Fruit fly (Drosophila melanogaster): ENCODE data around the gene CG31140.

CG31140 gene

DNA sequence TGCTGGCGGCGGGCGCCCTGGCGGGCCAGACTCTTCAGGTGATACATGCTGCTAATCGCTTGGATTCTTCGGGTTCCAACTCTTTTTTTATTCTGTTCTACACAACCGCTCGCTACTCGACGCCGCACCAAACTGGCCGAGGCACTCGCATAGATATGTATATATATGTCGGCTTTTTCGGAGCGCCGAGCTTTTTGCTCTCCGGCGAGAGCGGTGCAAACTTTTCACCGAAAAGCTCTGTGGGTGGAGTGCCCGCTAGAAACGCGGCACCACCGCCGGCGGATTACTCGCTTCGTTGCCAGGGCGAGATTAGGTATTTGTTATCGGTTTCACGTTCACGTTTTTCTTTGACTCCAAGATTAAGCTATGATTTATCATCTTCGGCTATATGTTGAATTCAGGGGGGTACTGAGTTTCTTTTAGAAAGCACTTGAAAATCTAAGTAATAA lies 20.0 kb upstream of the CG31140 start, which contains the start of gene Gdh (continued):
- TF ChIP-seq CG15336 (GFP tag; IDR thresholded peaks at IDR 0.05) (peak; percentile 48; the same call in 1 of the 2 replicates), CG11902 (GFP tag; optimal IDR thresholded peaks at IDR 0.05) (no peak), spab (GFP tag; optimal IDR thresholded peaks at IDR 0.05) (no peak), Sox14 (GFP tag; optimal IDR thresholded peaks at IDR 0.05) (no peak), CG6854 (GFP tag; optimal IDR thresholded peaks at IDR 0.05) (peak; percentile 65), CG16779 (tag; optimal IDR thresholded peaks at IDR 0.05) (peak; percentile 40)

DNA sequence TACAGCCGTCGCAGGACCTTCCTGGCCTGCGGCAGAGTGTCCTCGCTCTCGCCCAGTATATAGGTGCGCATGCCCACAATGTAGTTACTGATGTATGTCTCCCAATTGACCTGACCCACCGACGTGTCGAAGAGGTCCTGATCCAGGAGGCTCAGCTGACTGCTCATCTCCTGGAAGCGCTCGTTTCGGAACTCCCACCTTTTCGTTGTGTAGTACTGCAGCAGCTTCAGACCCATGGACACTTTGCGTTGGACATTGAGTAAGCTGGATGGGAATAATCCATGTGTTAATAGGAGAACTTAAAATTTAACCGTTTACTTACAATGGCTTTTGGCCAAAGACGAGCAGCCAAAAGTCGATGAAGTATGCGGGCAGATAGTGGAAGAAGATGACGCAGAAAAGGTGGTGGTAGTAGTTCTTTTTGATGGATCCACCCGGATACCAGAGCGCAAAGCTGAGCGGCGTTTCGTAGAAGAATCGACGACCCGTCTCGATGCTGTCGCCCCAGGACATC lies 19.1 kb upstream of the CG31140 start:
- TF ChIP-seq Sox102F (GFP tag; optimal IDR thresholded peaks at IDR 0.05) (no peak), Sox14 (GFP tag; optimal IDR thresholded peaks at IDR 0.05) (no peak), Ets21C (GFP tag; optimal IDR thresholded peaks at IDR 0.05) (no peak), cyc (GFP tag; optimal IDR thresholded peaks at IDR 0.05) (no peak), CG6854 (GFP tag; optimal IDR thresholded peaks at IDR 0.05) (no peak), CG32006 (GFP tag; optimal IDR thresholded peaks at IDR 0.05) (no peak)

DNA sequence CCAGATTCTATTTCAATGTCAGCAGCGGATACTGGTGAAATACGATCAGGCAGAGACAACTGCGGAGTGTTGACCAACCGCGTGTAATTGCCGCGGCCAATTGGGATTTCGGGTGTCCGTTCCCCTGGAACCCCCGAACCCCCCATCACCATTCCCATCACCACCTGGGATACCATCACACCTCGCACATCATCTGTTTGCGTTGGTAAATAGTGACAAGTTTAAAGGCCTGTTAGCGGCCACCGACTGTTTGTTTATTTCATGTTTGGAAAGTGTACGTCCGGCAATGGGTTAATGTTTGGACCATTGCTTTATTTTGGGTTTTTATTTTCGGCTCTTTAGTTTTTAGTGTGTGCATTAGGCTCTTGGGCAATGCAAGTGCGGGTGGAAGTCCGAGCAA lies 16.0 kb upstream of the CG31140 start:
- TF ChIP-seq fkh (GFP tag; optimal IDR thresholded peaks at IDR 0.05) (peak; percentile 88), acj6 (GFP tag; optimal IDR thresholded peaks at IDR 0.05) (no peak)

DNA sequence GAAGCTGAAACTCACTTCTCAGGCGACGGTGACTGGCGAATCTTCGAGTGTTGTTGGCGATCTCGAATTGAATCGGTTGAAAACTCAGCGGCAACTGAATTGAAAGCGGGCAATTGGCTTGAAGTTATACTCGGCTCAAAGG lies 14.8 kb upstream of the CG31140 start, which contains the start of gene CG12268:
Gene CG12268 (minus strand): TSS at position 101 of the 142 bp plus-strand sequence.
- TF ChIP-seq Sox102F (GFP tag; optimal IDR thresholded peaks at IDR 0.05) (no peak), CG6854 (GFP tag; optimal IDR thresholded peaks at IDR 0.05) (no peak), cyc (GFP tag; optimal IDR thresholded peaks at IDR 0.05) (no peak), Blimp-1 (GFP tag; optimal IDR thresholded peaks at IDR 0.05) (no peak), CG11294 (GFP tag; IDR thresholded peaks at IDR 0.05) (no peak), eg (GFP tag; IDR thresholded peaks at IDR 0.05) (no peak), Eip93F (GFP tag; optimal IDR thresholded peaks at IDR 0.05) (no peak), CG10631 (GFP tag; optimal IDR thresholded peaks at IDR 0.05) (no peak), Ets96B (tag; optimal IDR thresholded peaks at IDR 0.05) (no peak), Sox15 (GFP tag; optimal IDR thresholded peaks at IDR 0.05) (no peak), fd59A (GFP tag; optimal IDR thresholded peaks at IDR 0.05) (no peak), topi (GFP tag; optimal IDR thresholded peaks at IDR 0.05) (no peak), CG6163 (GFP tag; IDR thresholded peaks at IDR 0.05) (no peak)

DNA sequence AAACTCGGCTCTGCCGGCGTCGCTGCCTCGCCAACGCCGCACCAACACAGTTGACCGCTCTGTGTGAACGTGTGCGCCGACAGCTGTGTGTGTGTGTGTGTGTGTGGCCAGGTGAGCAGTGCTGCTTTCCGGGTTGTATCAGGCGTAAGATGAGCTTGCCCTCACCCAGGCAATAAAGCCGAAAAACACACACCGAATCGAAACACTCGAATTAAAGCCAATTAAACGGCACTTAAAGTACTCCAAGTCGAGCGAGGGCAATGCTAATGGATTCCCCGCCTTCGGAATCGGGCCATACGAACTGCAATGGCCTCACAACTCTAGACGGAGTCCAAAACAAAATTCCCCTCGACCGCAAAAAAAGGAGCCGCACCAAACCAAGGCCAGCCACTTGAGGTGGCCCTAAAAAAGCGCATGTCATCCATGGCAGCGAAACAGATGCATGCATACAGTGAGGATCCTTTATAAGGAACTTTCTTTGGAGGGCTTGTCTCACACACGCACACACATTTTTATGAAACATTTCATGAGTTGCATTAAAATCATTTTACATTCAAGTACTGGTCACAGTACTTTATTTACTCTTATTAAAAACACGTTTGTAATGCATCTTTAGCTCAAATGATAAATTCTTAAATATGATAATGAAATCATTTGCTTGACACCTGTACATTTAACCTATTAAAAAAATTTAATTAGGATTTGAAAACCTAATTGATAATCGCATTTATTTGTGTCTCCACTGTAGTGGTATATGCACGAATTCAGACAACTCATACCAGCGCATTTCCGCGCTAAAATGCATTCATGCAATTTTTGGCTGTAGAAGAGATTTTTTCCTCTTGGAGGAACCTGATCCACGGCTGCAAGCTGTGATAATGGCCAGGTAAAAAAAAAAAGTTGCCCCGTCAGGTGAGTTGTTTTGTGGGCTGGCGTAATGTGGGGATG lies 14.2 kb upstream of the CG31140 start:
- peak; percentile 97 for TF ChIP-seq esn (GFP tag; optimal IDR thresholded peaks at IDR 0.05)
- TF ChIP-seq CG11294 (GFP tag; IDR thresholded peaks at IDR 0.05), result peak; percentile 48
- TF ChIP-seq CG6854 (GFP tag; optimal IDR thresholded peaks at IDR 0.05), result peak; percentile 81
- peak; percentile 93 for TF ChIP-seq Sox102F (GFP tag; optimal IDR thresholded peaks at IDR 0.05)
- TF ChIP-seq Sox15 (GFP tag; optimal IDR thresholded peaks at IDR 0.05), result peak; percentile 94
- peak; percentile 98 for TF ChIP-seq Ets96B (tag; optimal IDR thresholded peaks at IDR 0.05)
- TF ChIP-seq CG1621 (tag; optimal IDR thresholded peaks at IDR 0.05), result peak; percentile 73
- TF ChIP-seq Blimp-1 (GFP tag; optimal IDR thresholded peaks at IDR 0.05), result peak; percentile 67
- TF ChIP-seq CG16779 (tag; optimal IDR thresholded peaks at IDR 0.05), result peak; percentile 91
- peak; percentile 93 for TF ChIP-seq CG11762 (GFP tag; optimal IDR thresholded peaks at IDR 0.05; ENCODE audit: insufficient read depth)
- peak; percentile 73 for TF ChIP-seq Eip93F (GFP tag; optimal IDR thresholded peaks at IDR 0.05)
- peak; percentile 93 to 98 for TF ChIP-seq ss (GFP tag; optimal IDR thresholded peaks at IDR 0.05)
- TF ChIP-seq CG34406 (GFP tag; optimal IDR thresholded peaks at IDR 0.05), result peak; percentile 95
- peak; percentile 92 for TF ChIP-seq cyc (GFP tag; optimal IDR thresholded peaks at IDR 0.05)
- peak; percentile 95 for TF ChIP-seq lz (GFP tag; optimal IDR thresholded peaks at IDR 0.05)
- peak; percentile 98 for TF ChIP-seq CG3032 (tag; optimal IDR thresholded peaks at IDR 0.05)
- no peak for TF ChIP-seq fkh (GFP tag; optimal IDR thresholded peaks at IDR 0.05)
- TF ChIP-seq vri (GFP tag; optimal IDR thresholded peaks at IDR 0.05), result peak; percentile 88
- peak; percentile 89 for TF ChIP-seq CG32006 (GFP tag; optimal IDR thresholded peaks at IDR 0.05)
- TF ChIP-seq CG4318 (GFP tag; optimal IDR thresholded peaks at IDR 0.05), result peak; percentile 78
- peak; percentile 96 for TF ChIP-seq CG10669 (GFP tag; optimal IDR thresholded peaks at IDR 0.05)
- TF ChIP-seq Lpt (GFP tag; optimal IDR thresholded peaks at IDR 0.05), result peak; percentile 83
- TF ChIP-seq Met (GFP tag; optimal IDR thresholded peaks at IDR 0.05), result peak; percentile 96
- peak; percentile 99 for TF ChIP-seq Eip78C (GFP tag)
- peak; percentile 96 for TF ChIP-seq topi (GFP tag; optimal IDR thresholded peaks at IDR 0.05)
- peak; percentile 94 for TF ChIP-seq CG8632 (GFP tag; optimal IDR thresholded peaks at IDR 0.05)
- peak; percentile 94 for TF ChIP-seq CG11902 (GFP tag; optimal IDR thresholded peaks at IDR 0.05)
- peak; percentile 92 for TF ChIP-seq salr (GFP tag; optimal IDR thresholded peaks at IDR 0.05)
- peak; percentile 94 for TF ChIP-seq CG10631 (GFP tag; optimal IDR thresholded peaks at IDR 0.05)
- TF ChIP-seq fd85E (GFP tag; optimal IDR thresholded peaks at IDR 0.05), result peak; percentile 81
